Worm (Caenorhabditis elegans) whole organism, L4/young adult: ENCODE measurements around the gene gst-5.

Experiments
- dao-5 ChIP-seq: sonication (generic microtip); optimal IDR thresholded peaks from 2 replicates; lab custom pipeline; 2016; ENCODE audit warnings: missing genotype, missing genetic modification characterization, moderate library complexity, missing compliant biosample characterization
- him-1 ChIP-seq: sonication (generic microtip); optimal IDR thresholded peaks from 2 replicates; lab custom pipeline; 2016; ENCODE audit warnings: missing genotype, missing genetic modification reagents, missing genetic modification characterization, missing compliant biosample characterization

DNA sequence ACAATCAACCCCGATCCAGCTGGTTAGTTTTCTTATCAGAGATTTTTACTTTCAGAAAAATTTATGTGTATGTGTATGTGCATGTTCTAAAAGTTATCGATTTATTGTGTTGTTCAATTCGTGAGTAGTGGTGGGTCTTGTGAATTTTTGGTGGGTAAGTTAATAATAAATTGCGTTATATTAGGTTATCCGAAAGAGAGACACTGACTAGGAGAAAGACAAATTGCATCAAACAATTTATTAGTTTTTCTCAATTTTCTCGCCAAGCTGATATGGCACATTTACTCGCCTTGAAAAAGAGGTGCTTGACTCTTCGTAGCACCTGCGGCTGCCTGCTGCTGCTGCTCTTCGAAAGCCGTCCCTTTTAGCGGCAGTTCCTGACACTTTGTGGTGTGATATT is 49.0 kb downstream of the gst-5 start:
- TF ChIP-seq him-1 (tag; lab: Kevin White, UChicago), result no peak
- no peak for TF ChIP-seq dao-5
